Fruit fly (Drosophila melanogaster): Measurements from ENCODE around the gene Atg14.

DNA sequence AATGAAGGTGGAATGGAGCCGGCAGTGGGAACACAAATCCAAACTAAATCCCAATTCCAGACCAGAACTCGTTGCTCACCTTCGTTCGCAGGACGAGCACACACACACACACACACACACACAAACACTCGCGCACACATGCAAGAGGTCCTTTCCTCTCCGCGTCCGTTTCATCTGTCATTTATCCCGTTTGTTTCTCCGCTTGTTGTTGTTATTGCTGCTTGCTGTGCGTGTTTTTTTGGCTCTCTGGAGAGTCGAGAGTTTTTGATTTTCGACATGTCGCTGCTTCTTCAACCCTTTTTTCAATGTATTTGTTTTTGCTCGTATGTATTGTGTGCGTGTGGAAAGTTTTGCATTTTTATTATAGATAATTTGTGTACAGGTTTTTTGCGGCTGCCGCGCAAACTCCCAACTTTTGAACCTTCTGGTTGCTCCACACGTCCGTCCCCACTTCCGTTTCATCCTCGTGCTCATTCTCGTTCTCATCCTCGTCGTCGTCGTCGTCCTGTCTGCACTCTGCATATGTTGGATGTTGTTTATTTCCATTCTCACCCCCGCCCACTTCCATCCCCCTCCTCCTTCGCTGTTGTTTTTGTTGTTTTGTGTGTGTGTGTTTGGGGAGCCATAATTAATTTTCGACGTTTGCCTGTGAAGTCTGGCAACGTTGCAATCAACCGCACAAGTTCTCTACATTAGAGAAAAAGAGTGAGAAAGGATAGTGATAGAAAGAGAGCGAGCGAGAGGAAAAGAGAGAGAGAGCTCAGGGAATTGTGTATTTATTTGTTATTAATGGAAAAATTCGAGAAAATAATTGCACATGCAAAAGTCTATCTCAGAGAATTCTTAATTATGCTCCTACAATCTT is 46.8 kb upstream of the Atg14 start:
- TF ChIP-seq Hr96 (GFP tag; optimal IDR thresholded peaks at IDR 0.05) (no peak), bab1 (GFP tag; optimal IDR thresholded peaks at IDR 0.05) (no peak), Crg-1 (GFP tag; optimal IDR thresholded peaks at IDR 0.05) (no peak), ovo (GFP tag; optimal IDR thresholded peaks at IDR 0.05) (no peak), CG33017 (tag; optimal IDR thresholded peaks at IDR 0.05) (no peak), kay (GFP tag; ENCODE audit: borderline replicate concordance) (no peak), CG1620 (GFP tag; optimal IDR thresholded peaks at IDR 0.05) (no peak)

Data from whole organism, adult.